Worm (Caenorhabditis elegans) whole organism, L4 larva: ENCODE data around the gene C44H4.4.
A peak's percentile ranks its signal among the peaks of the same experiment; 100 is the strongest.

Experiments used
- D1046.2 ChIP-seq: fragments of 200-800 bp; sonication (Bioruptor generic); IDR thresholded peaks from 2 replicates; pipeline ENCODE4 v1.3.6; 2022; ENCODE audit warnings: missing genetic modification characterization, missing compliant biosample characterization
- F49E8.2 ChIP-seq: sonication (generic microtip); optimal IDR thresholded peaks from 2 replicates; lab custom pipeline; 2016; ENCODE audit warnings: missing compliant biosample characterization, mild to moderate bottlenecking, missing genetic modification characterization, borderline replicate concordance
- aha-1 ChIP-seq: fragments of 150-350 bp; peaks from one replicate; lab custom pipeline; 2014; ENCODE audit warnings: missing biosample characterization, missing genetic modification characterization
- arid-1 ChIP-seq: fragments of 200-800 bp; sonication (Bioruptor generic); conservative IDR thresholded peaks from 2 replicates; pipeline ENCODE4 v1.3.6; 2022; ENCODE audit warnings: missing genetic modification reagents, missing genetic modification characterization, missing compliant biosample characterization
- ceh-28 ChIP-seq: fragments of 150-350 bp; optimal IDR thresholded peaks from 2 replicates; lab custom pipeline; 2014; ENCODE audit warnings: missing biosample characterization, missing genetic modification reagents, missing genetic modification characterization
- ceh-32 ChIP-seq: sonication (generic microtip); optimal IDR thresholded peaks from 2 replicates; lab custom pipeline; 2016; ENCODE audit warnings: mild to moderate bottlenecking, missing genetic modification characterization, missing compliant biosample characterization; ENCODE audit not compliant: poor library complexity
- ceh-44 ChIP-seq: fragments of 200-800 bp; sonication (Bioruptor generic); IDR thresholded peaks from 2 replicates; pipeline ENCODE4 v1.3.6; 2022; ENCODE audit warnings: missing genetic modification reagents, missing genetic modification characterization, missing compliant biosample characterization
- ceh-82 ChIP-seq: sonication (generic microtip); optimal IDR thresholded peaks from 2 replicates; lab custom pipeline; 2017; ENCODE audit warnings: missing biosample characterization, missing genetic modification characterization
- ces-1 ChIP-seq: fragments of 150-350 bp; sonication (generic microtip); optimal IDR thresholded peaks from 4 replicates; lab custom pipeline; 2014; ENCODE audit warnings: missing biosample characterization, missing genetic modification reagents, missing genetic modification characterization
- ctbp-1 ChIP-seq: fragments of 200-800 bp; sonication (Bioruptor generic); IDR thresholded peaks from 2 replicates; pipeline ENCODE4 v1.3.6; 2022; ENCODE audit warnings: missing genetic modification reagents, missing genetic modification characterization, missing compliant biosample characterization
- daf-16 ChIP-seq, 3 experiments: sonication (generic microtip); optimal IDR thresholded peaks; 2 replicates each; lab custom pipeline; 2016 to 2017; ENCODE audit warnings: missing genetic modification characterization in 3 of 3, missing genetic modification reagents in 3 of 3, mild to moderate bottlenecking in 2 of 3, missing compliant biosample characterization in 2 of 3, missing biosample characterization in 1 of 3, moderate library complexity in 1 of 3
- dmd-6 ChIP-seq: fragments of 200-800 bp; sonication (Bioruptor generic); IDR thresholded peaks from 2 replicates; pipeline ENCODE4 v1.3.6; 2022; ENCODE audit warnings: missing genetic modification reagents, missing genetic modification characterization, missing compliant biosample characterization
- dpl-1 ChIP-seq: fragments of 150-350 bp; optimal IDR thresholded peaks from 2 replicates; lab custom pipeline; 2014; ENCODE audit warnings: missing biosample characterization, missing genetic modification reagents, missing genetic modification characterization
- dve-1 ChIP-seq: sonication (generic microtip); optimal IDR thresholded peaks from 2 replicates; lab custom pipeline; 2017; ENCODE audit warnings: antibody characterized with exemption, mild to moderate bottlenecking, missing genetic modification characterization, missing compliant biosample characterization; ENCODE audit not compliant: insufficient read depth
- egl-27 ChIP-seq: sonication (generic microtip); optimal IDR thresholded peaks from 3 replicates; lab custom pipeline; 2017; ENCODE audit warnings: missing biosample characterization, missing genetic modification reagents, missing genetic modification characterization
- hlh-11 ChIP-seq: fragments of 200-800 bp; sonication (Bioruptor generic); optimal IDR thresholded peaks from 2 replicates; lab custom pipeline; 2018; ENCODE audit warnings: mild to moderate bottlenecking, missing genetic modification characterization, missing compliant biosample characterization
- hlh-30 ChIP-seq: sonication (generic microtip); optimal IDR thresholded peaks from 2 replicates; lab custom pipeline; 2017; ENCODE audit warnings: antibody characterized with exemption, mild to moderate bottlenecking, missing genetic modification characterization, missing compliant biosample characterization; ENCODE audit not compliant: insufficient read depth
- lin-1 ChIP-seq: fragments of 200-800 bp; sonication (Bioruptor generic); IDR thresholded peaks from 2 replicates; pipeline ENCODE4 v1.3.6; 2022; ENCODE audit warnings: missing genetic modification reagents, missing genetic modification characterization, missing compliant biosample characterization
- lin-38 ChIP-seq: fragments of 200-800 bp; sonication (Bioruptor generic); IDR thresholded peaks from 2 replicates; pipeline ENCODE4 v1.3.6; 2022; ENCODE audit warnings: missing genetic modification reagents, missing genetic modification characterization, missing compliant biosample characterization
- lsy-2 ChIP-seq, 2 experiments: fragments of 150-350 bp in 1 of 2; sonication (generic microtip) in 1 of 2; optimal IDR thresholded peaks; 2 replicates each; lab custom pipeline; 2014 to 2017; ENCODE audit warnings: missing biosample characterization in 2 of 2, missing genetic modification characterization in 2 of 2
- mdl-1 ChIP-seq, 2 experiments: fragments of 150-350 bp in 1 of 2; sonication (generic microtip) in 1 of 2; optimal IDR thresholded peaks; 2 replicates each; lab custom pipeline; 2014 to 2017; ENCODE audit warnings: missing biosample characterization in 2 of 2, missing genetic modification characterization in 2 of 2
- mdt-29 ChIP-seq: fragments of 200-800 bp; sonication (Bioruptor generic); IDR thresholded peaks from 2 replicates; pipeline ENCODE4 v1.3.6; 2022; ENCODE audit warnings: missing genetic modification reagents, missing genetic modification characterization, missing compliant biosample characterization
- mxl-2 ChIP-seq: fragments of 200-800 bp; sonication (Bioruptor generic); conservative IDR thresholded peaks from 2 replicates; pipeline ENCODE4 v1.3.6; 2022; ENCODE audit warnings: missing genetic modification reagents, missing genetic modification characterization, missing compliant biosample characterization
- nhr-102 ChIP-seq: sonication (generic microtip); optimal IDR thresholded peaks from 2 replicates; lab custom pipeline; 2016; ENCODE audit warnings: mild to moderate bottlenecking, missing genetic modification characterization, moderate library complexity, missing compliant biosample characterization
- nhr-111 ChIP-seq: fragments of 200-800 bp; sonication (Bioruptor generic); optimal IDR thresholded peaks from 2 replicates; lab custom pipeline; 2018; ENCODE audit warnings: mild to moderate bottlenecking, missing genetic modification characterization, missing compliant biosample characterization
- nhr-237 ChIP-seq: sonication (generic microtip); optimal IDR thresholded peaks from 2 replicates; lab custom pipeline; 2017; ENCODE audit warnings: missing biosample characterization, missing genetic modification characterization
- nhr-28 ChIP-seq: fragments of 150-350 bp; optimal IDR thresholded peaks from 2 replicates; lab custom pipeline; 2014; ENCODE audit warnings: missing biosample characterization, missing genetic modification characterization
- nhr-41 ChIP-seq: fragments of 200-800 bp; sonication (Bioruptor generic); IDR thresholded peaks from 2 replicates; pipeline ENCODE4 v1.3.6; 2022; ENCODE audit warnings: missing genetic modification reagents, missing genetic modification characterization, missing compliant biosample characterization
- nhr-48 ChIP-seq: sonication (generic microtip); optimal IDR thresholded peaks from 2 replicates; lab custom pipeline; 2016; ENCODE audit warnings: mild to moderate bottlenecking, missing genetic modification characterization, missing compliant biosample characterization
- nhr-76 ChIP-seq: fragments of 150-350 bp; optimal IDR thresholded peaks from 2 replicates; lab custom pipeline; 2014; ENCODE audit warnings: missing biosample characterization, missing genetic modification characterization
- php-3 ChIP-seq: fragments of 200-800 bp; sonication (Bioruptor generic); IDR thresholded peaks from 2 replicates; pipeline ENCODE4 v1.3.6; 2022; ENCODE audit warnings: missing genetic modification reagents, missing genetic modification characterization, missing compliant biosample characterization
- pqm-1 ChIP-seq: sonication (generic microtip); optimal IDR thresholded peaks from 2 replicates; lab custom pipeline; 2017; ENCODE audit warnings: missing biosample characterization, missing genetic modification characterization
- rbr-2 ChIP-seq: sonication (generic microtip); optimal IDR thresholded peaks from 2 replicates; lab custom pipeline; 2016; ENCODE audit warnings: missing genotype, missing genetic modification characterization, missing compliant biosample characterization
- saeg-2 ChIP-seq: fragments of 200-800 bp; sonication (Bioruptor generic); IDR thresholded peaks from 2 replicates; pipeline ENCODE4 v1.3.6; 2022; ENCODE audit warnings: missing genetic modification reagents, missing genetic modification characterization, missing compliant biosample characterization
- spr-3 ChIP-seq: fragments of 200-800 bp; sonication (Bioruptor generic); optimal IDR thresholded peaks from 2 replicates; lab custom pipeline; 2018; ENCODE audit warnings: mild to moderate bottlenecking, missing genetic modification characterization, missing compliant biosample characterization
- tra-1 ChIP-seq: fragments of 200-800 bp; sonication (Bioruptor generic); IDR thresholded peaks from 2 replicates; pipeline ENCODE4 v1.3.6; 2022; ENCODE audit warnings: missing genetic modification reagents, missing genetic modification characterization, missing compliant biosample characterization
- unc-130 ChIP-seq: sonication (generic microtip); optimal IDR thresholded peaks from 2 replicates; lab custom pipeline; 2016; ENCODE audit warnings: missing genetic modification reagents, missing genetic modification characterization, missing compliant biosample characterization
- unc-39 ChIP-seq: sonication (generic microtip); optimal IDR thresholded peaks from 2 replicates; lab custom pipeline; 2017; ENCODE audit warnings: missing biosample characterization, missing genetic modification characterization
- unc-62 ChIP-seq, 3 experiments: fragments of 150-350 bp in 1 of 3; sonication (generic microtip); optimal IDR thresholded peaks in 2 of 3; peaks in 1 of 3; 1 replicate in 1 of 3; 2 replicates in 2 of 3; lab custom pipeline; 2014 to 2017; ENCODE audit warnings: missing biosample characterization in 3 of 3, missing genetic modification characterization in 3 of 3, missing genetic modification reagents in 3 of 3, missing genotype in 1 of 3
- zag-1 ChIP-seq: fragments of 150-350 bp; optimal IDR thresholded peaks from 2 replicates; lab custom pipeline; 2014; ENCODE audit warnings: missing biosample characterization, missing genetic modification characterization
- zfp-2 ChIP-seq: sonication (generic microtip); optimal IDR thresholded peaks from 2 replicates; lab custom pipeline; 2016; ENCODE audit warnings: mild to moderate bottlenecking, missing genetic modification characterization, missing compliant biosample characterization
- zfp-3 ChIP-seq: fragments of 200-800 bp; sonication (Bioruptor generic); conservative IDR thresholded peaks from 2 replicates; pipeline ENCODE4 v1.3.6; 2022; ENCODE audit warnings: missing genetic modification reagents, missing genetic modification characterization, missing compliant biosample characterization

Gene C44H4.4

DNA sequence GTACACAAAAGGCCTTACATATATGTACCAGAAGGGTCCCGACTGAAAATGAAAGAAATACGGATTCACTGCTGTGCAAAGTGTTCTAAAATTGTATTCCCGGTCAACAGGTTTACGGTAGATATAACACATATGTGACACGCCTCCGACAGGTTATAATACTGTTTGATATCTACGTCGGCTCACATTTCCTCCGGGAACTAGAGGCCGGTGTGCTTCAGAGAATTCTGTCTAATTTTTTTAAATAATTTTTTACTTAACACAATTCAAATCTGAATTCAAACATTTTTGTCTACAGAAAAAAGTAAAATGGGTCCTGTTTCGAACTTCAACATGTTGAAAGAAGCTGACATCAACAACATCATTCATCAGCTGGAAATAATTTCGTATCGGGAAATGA lies 45.7 kb downstream of the C44H4.4 start, which contains the start of gene T24C2.3:
T24C2.3 (plus strand) TSS at position 301 of the 400 bp plus-strand sequence.
- TF ChIP-seq ceh-32 (tag; lab: Kevin White, UChicago) (no peak), egl-27 (tag; lab: Kevin White, UChicago) (no peak), unc-39 (tag; lab: Kevin White, UChicago) (no peak), unc-130 (GFP tag; lab: Kevin White, UChicago) (no peak), mdt-29 (GFP tag; lab: Robert Waterston, UW) (no peak), ceh-44 (GFP tag; lab: Robert Waterston, UW) (no peak), ctbp-1 (no peak), nhr-111 (no peak), spr-3 (GFP tag; lab: Kevin White, UChicago) (no peak), dpl-1 (no peak), nhr-41 (GFP tag; lab: Robert Waterston, UW) (no peak), saeg-2 (no peak), nhr-237 (tag; lab: Kevin White, UChicago) (no peak), lin-38 (GFP tag; lab: Robert Waterston, UW) (no peak), ces-1 (no peak), nhr-76 (no peak), rbr-2 (tag; lab: Kevin White, UChicago) (no peak), dve-1 (tag; lab: Kevin White, UChicago) (no peak), ceh-28 (tag; lab: Kevin White, UChicago) (no peak)

DNA sequence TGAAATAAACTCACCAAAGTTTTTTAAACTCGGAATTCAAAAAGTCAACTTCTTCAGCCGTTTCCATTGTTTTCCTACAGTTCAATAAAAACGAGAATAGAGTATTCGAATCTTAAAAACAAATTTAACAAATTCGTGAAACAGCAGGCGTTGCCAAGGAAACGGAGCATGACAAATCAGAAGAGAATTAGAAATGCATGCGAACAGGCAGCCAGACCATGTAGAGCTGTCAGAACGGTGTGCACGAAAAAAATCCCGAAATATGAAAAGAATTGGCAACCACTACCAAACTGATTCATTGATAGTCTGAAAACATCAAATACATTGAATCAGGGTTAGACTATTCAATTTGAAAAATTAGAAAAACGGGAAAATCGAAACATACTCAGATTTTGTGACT lies 46.9 kb downstream of the C44H4.4 start, which contains the start of gene fbxa-81:
fbxa-81 (minus strand) TSS at position 101 of the 400 bp plus-strand sequence.
- no peak for TF ChIP-seq zfp-3
- TF ChIP-seq F49E8.2 (tag; lab: Kevin White, UChicago): no peak
- TF ChIP-seq zfp-2 (tag; lab: Kevin White, UChicago): no peak
- TF ChIP-seq ceh-28 (tag; lab: Kevin White, UChicago): no peak
- no peak for TF ChIP-seq arid-1 (GFP tag; lab: Robert Waterston, UW)
- TF ChIP-seq lsy-2 (tag; optimal IDR thresholded peaks at IDR 0.05; lab: Kevin White, UChicago): no peak
- TF ChIP-seq nhr-102 (tag; lab: Kevin White, UChicago): no peak
- TF ChIP-seq ceh-82: no peak
- no peak for TF ChIP-seq aha-1 (tag; lab: Kevin White, UChicago)
- no peak for TF ChIP-seq unc-62 (GFP tag; optimal IDR thresholded peaks at IDR 0.05 in 1 of 2; lab: Kevin White, UChicago)
- TF ChIP-seq unc-62 (tag; optimal IDR thresholded peaks at IDR 0.05; lab: Kevin White, UChicago): no peak
- no peak for TF ChIP-seq egl-27 (tag; lab: Kevin White, UChicago)
- TF ChIP-seq zag-1 (tag; lab: Kevin White, UChicago): no peak
- no peak for TF ChIP-seq mdl-1 (tag; optimal IDR thresholded peaks at IDR 0.05; lab: Kevin White, UChicago)
- no peak for TF ChIP-seq dve-1 (tag; lab: Kevin White, UChicago)

- no peak for TF ChIP-seq ces-1
- peak; percentile 91 for TF ChIP-seq dmd-6 (GFP tag; lab: Robert Waterston, UW)
- TF ChIP-seq nhr-102 (tag; lab: Kevin White, UChicago): peak; percentile 21
- peak; percentile 68; the same call in 1 of the 2 replicates for TF ChIP-seq lin-1 (GFP tag; lab: Robert Waterston, UW)
- TF ChIP-seq nhr-48 (tag; lab: Kevin White, UChicago): peak; percentile 39
- peak; percentile 44 for TF ChIP-seq hlh-30 (tag; lab: Kevin White, UChicago)
- TF ChIP-seq daf-16 (GFP tag; optimal IDR thresholded peaks at IDR 0.05; lab: Kevin White, UChicago): peak in 1 of 2 experiments; percentile 19
- peak; percentile 97 for TF ChIP-seq daf-16 (tag; optimal IDR thresholded peaks at IDR 0.05; lab: Kevin White, UChicago)
- peak; percentile 75 for TF ChIP-seq tra-1
- peak; percentile 80 for TF ChIP-seq php-3 (GFP tag; lab: Robert Waterston, UW)
- peak; percentile 82 for TF ChIP-seq hlh-11
- TF ChIP-seq D1046.2 (GFP tag; lab: Robert Waterston, UW): no peak
- no peak for TF ChIP-seq mxl-2 (GFP tag; lab: Robert Waterston, UW)
- TF ChIP-seq unc-62 (GFP tag; optimal IDR thresholded peaks at IDR 0.05 in 1 of 2; lab: Kevin White, UChicago): peak in 1 of 2 experiments; percentile 98
- TF ChIP-seq unc-62 (tag; optimal IDR thresholded peaks at IDR 0.05; lab: Kevin White, UChicago): no peak
- TF ChIP-seq lsy-2 (tag; optimal IDR thresholded peaks at IDR 0.05; lab: Kevin White, UChicago): no peak
- peak; percentile 74 for TF ChIP-seq dve-1 (tag; lab: Kevin White, UChicago)
- peak; percentile 73 for TF ChIP-seq pqm-1
- TF ChIP-seq nhr-28: peak; percentile 49
Observed at ce11 chrX:14539468-14539867, 49.4 kb downstream of the C44H4.4 start.
